Worm (Caenorhabditis elegans) whole organism, L1 larva: ENCODE data around the gene eif-3.L.
"Not testable (repeated sequence)": the region's sequence is repeated elsewhere in the genome, so short reads cannot be mapped to it uniquely, and the experiment has no call there.

Experiments
- C16A3.4 ChIP-seq: fragments of 150-350 bp; optimal IDR thresholded peaks from 2 replicates; lab custom pipeline; 2014; ENCODE audit warnings: missing biosample characterization, missing genetic modification characterization
- Y116A8C.19 ChIP-seq: sonication (generic microtip); optimal IDR thresholded peaks from 2 replicates; lab custom pipeline; 2016; ENCODE audit warnings: missing compliant biosample characterization, missing genetic modification characterization, borderline replicate concordance
- blmp-1 ChIP-seq: fragments of 150-350 bp; optimal IDR thresholded peaks from 2 replicates; lab custom pipeline; 2014; ENCODE audit warnings: missing biosample characterization, missing genetic modification characterization
- ceh-8 ChIP-seq: fragments of 200-800 bp; sonication (Bioruptor generic); optimal IDR thresholded peaks from 2 replicates; lab custom pipeline; 2018; ENCODE audit warnings: mild to moderate bottlenecking, missing genetic modification characterization, moderate library complexity, missing compliant biosample characterization
- ces-1 ChIP-seq: fragments of 150-350 bp; optimal IDR thresholded peaks from 2 replicates; lab custom pipeline; 2014; ENCODE audit warnings: missing biosample characterization, missing genetic modification reagents, missing genetic modification characterization
- dpl-1 ChIP-seq, 3 experiments: fragments of 150-350 bp in 2 of 3; sonication (generic microtip) in 1 of 3; optimal IDR thresholded peaks; 2 replicates each; lab custom pipeline; 2014 to 2017; ENCODE audit warnings: missing biosample characterization in 3 of 3, missing genetic modification characterization in 3 of 3, missing genetic modification reagents in 3 of 3
- efl-1 ChIP-seq, 4 experiments: fragments of 150-350 bp; optimal IDR thresholded peaks in 3 of 4; peaks in 1 of 4; 1 replicate in 1 of 4; 2 replicates in 3 of 4; lab custom pipeline; 2014; ENCODE audit warnings: missing biosample characterization in 2 of 4, missing genetic modification characterization in 2 of 4, missing genetic modification reagents in 2 of 4
- egl-27 ChIP-seq, 2 experiments: fragments of 150-350 bp in 1 of 2; sonication (generic microtip); optimal IDR thresholded peaks; 3 replicates each; lab custom pipeline; 2017 to 2018; ENCODE audit warnings: missing biosample characterization in 2 of 2, missing genetic modification characterization in 2 of 2, missing genetic modification reagents in 2 of 2
- elt-2 ChIP-seq: sonication (generic microtip); optimal IDR thresholded peaks from 2 replicates; lab custom pipeline; 2016; ENCODE audit warnings: missing genetic modification characterization, mild to moderate bottlenecking, inconsistent platforms, missing compliant biosample characterization, missing genetic modification reagents
- elt-3 ChIP-seq, 6 experiments: fragments of 150-350 bp in 1 of 6; sonication (generic microtip); optimal IDR thresholded peaks; 2 replicates each; lab custom pipeline; 2017 to 2018; ENCODE audit warnings: missing biosample characterization in 6 of 6, missing genetic modification characterization in 6 of 6, inconsistent platforms in 1 of 6
- ets-5 ChIP-seq: fragments of 200-800 bp; sonication (Bioruptor generic); IDR thresholded peaks from 2 replicates; pipeline ENCODE4 v1.3.6; 2022; ENCODE audit warnings: missing genetic modification characterization, missing compliant biosample characterization
- fkh-8 ChIP-seq: sonication (generic microtip); optimal IDR thresholded peaks from 2 replicates; lab custom pipeline; 2016; ENCODE audit warnings: mild to moderate bottlenecking, missing genetic modification characterization, missing compliant biosample characterization
- grh-1 ChIP-seq: fragments of 200-800 bp; sonication (Bioruptor generic); IDR thresholded peaks from 2 replicates; pipeline ENCODE4 v1.3.6; 2022; ENCODE audit warnings: missing genetic modification reagents, missing genetic modification characterization, missing compliant biosample characterization
- hlh-17 ChIP-seq: fragments of 200-800 bp; sonication (Bioruptor generic); optimal IDR thresholded peaks from 2 replicates; lab custom pipeline; 2018; ENCODE audit warnings: missing genetic modification characterization, mild to moderate bottlenecking, missing compliant biosample characterization, moderate library complexity, borderline replicate concordance
- hlh-4 ChIP-seq: sonication (generic microtip); optimal IDR thresholded peaks from 2 replicates; lab custom pipeline; 2016; ENCODE audit warnings: mild to moderate bottlenecking, missing genetic modification characterization, missing compliant biosample characterization
- hpl-2 ChIP-seq: fragments of 150-350 bp; optimal IDR thresholded peaks from 2 replicates; lab custom pipeline; 2014; ENCODE audit warnings: missing biosample characterization, missing genetic modification reagents, missing genetic modification characterization
- lin-13 ChIP-seq: fragments of 150-350 bp; optimal IDR thresholded peaks from 2 replicates; lab custom pipeline; 2014; ENCODE audit warnings: missing biosample characterization, missing genetic modification reagents, missing genetic modification characterization
- lin-35 ChIP-seq, 2 experiments: fragments of 150-350 bp; optimal IDR thresholded peaks; 2 replicates each; lab custom pipeline; 2014; ENCODE audit warnings: missing biosample characterization in 2 of 2, missing genetic modification characterization in 2 of 2, missing genetic modification reagents in 2 of 2
- lsy-2 ChIP-seq, 2 experiments: fragments of 150-350 bp; optimal IDR thresholded peaks; 2 replicates each; lab custom pipeline; 2014; ENCODE audit warnings: missing biosample characterization in 2 of 2, missing genetic modification characterization in 2 of 2
- mdl-1 ChIP-seq, 2 experiments: fragments of 150-350 bp; optimal IDR thresholded peaks; 2 replicates each; lab custom pipeline; 2014 to 2017; ENCODE audit warnings: missing biosample characterization in 2 of 2, missing genetic modification characterization in 2 of 2, inconsistent platforms in 1 of 2
- nhr-19 ChIP-seq: fragments of 200-800 bp; sonication (Bioruptor generic); conservative IDR thresholded peaks from 2 replicates; pipeline ENCODE4 v1.3.6; 2022; ENCODE audit warnings: missing genetic modification characterization, missing compliant biosample characterization
- nhr-237 ChIP-seq: fragments of 150-350 bp; optimal IDR thresholded peaks from 2 replicates; lab custom pipeline; 2014; ENCODE audit warnings: missing biosample characterization, missing genetic modification characterization
- nhr-47 ChIP-seq: sonication (generic microtip); optimal IDR thresholded peaks from 2 replicates; lab custom pipeline; 2016; ENCODE audit warnings: mild to moderate bottlenecking, missing genetic modification characterization, moderate library complexity, missing compliant biosample characterization
- nhr-77 ChIP-seq: fragments of 150-350 bp; optimal IDR thresholded peaks from 2 replicates; lab custom pipeline; 2014; ENCODE audit warnings: missing biosample characterization, missing genetic modification characterization
- nhr-85 ChIP-seq: sonication (generic microtip); peaks from one replicate; lab custom pipeline; 2016; ENCODE audit warnings: missing genetic modification characterization, inconsistent platforms, missing compliant biosample characterization
- nhr-90 ChIP-seq: sonication (generic microtip); optimal IDR thresholded peaks from 2 replicates; lab custom pipeline; 2016; ENCODE audit warnings: mild to moderate bottlenecking, missing genetic modification characterization, missing compliant biosample characterization; ENCODE audit not compliant: poor library complexity
- pag-3 ChIP-seq: sonication (generic microtip); optimal IDR thresholded peaks from 2 replicates; lab custom pipeline; 2017; ENCODE audit warnings: missing genetic modification characterization, mild to moderate bottlenecking, missing compliant biosample characterization, antibody characterized with exemption, borderline replicate concordance; ENCODE audit not compliant: insufficient read depth
- rnt-1 ChIP-seq: sonication (generic microtip); optimal IDR thresholded peaks from 2 replicates; lab custom pipeline; 2016; ENCODE audit warnings: mild to moderate bottlenecking, missing genetic modification characterization, moderate library complexity, missing compliant biosample characterization
- sptf-1 ChIP-seq: fragments of 150-350 bp; optimal IDR thresholded peaks from 2 replicates; lab custom pipeline; 2014; ENCODE audit warnings: missing biosample characterization, missing genetic modification characterization
- sup-37 ChIP-seq: fragments of 200-800 bp; sonication (Bioruptor generic); optimal IDR thresholded peaks from 2 replicates; lab custom pipeline; 2018; ENCODE audit warnings: mild to moderate bottlenecking, missing genetic modification characterization, missing compliant biosample characterization
- unc-130 ChIP-seq: fragments of 150-350 bp; optimal IDR thresholded peaks from 2 replicates; lab custom pipeline; 2017; ENCODE audit warnings: missing biosample characterization, missing genetic modification characterization, inconsistent platforms
- unc-30 ChIP-seq: sonication (generic microtip); optimal IDR thresholded peaks from 2 replicates; lab custom pipeline; 2017; ENCODE audit warnings: missing biosample characterization, missing genetic modification characterization
- unc-62 ChIP-seq: fragments of 150-350 bp; optimal IDR thresholded peaks from 2 replicates; lab custom pipeline; 2014; ENCODE audit warnings: missing biosample characterization, missing genetic modification reagents, missing genetic modification characterization
- vab-15 ChIP-seq: sonication (generic microtip); optimal IDR thresholded peaks from 2 replicates; lab custom pipeline; 2017; ENCODE audit warnings: missing genotype, mild to moderate bottlenecking, missing genetic modification characterization, missing compliant biosample characterization
- xbp-1 ChIP-seq: sonication (generic microtip); optimal IDR thresholded peaks from 2 replicates; lab custom pipeline; 2016; ENCODE audit warnings: missing genetic modification characterization, missing compliant biosample characterization
- ztf-4 ChIP-seq: fragments of 150-350 bp; optimal IDR thresholded peaks from 2 replicates; lab custom pipeline; 2014; ENCODE audit warnings: missing biosample characterization, missing genetic modification characterization

The eif-3.L gene

DNA sequence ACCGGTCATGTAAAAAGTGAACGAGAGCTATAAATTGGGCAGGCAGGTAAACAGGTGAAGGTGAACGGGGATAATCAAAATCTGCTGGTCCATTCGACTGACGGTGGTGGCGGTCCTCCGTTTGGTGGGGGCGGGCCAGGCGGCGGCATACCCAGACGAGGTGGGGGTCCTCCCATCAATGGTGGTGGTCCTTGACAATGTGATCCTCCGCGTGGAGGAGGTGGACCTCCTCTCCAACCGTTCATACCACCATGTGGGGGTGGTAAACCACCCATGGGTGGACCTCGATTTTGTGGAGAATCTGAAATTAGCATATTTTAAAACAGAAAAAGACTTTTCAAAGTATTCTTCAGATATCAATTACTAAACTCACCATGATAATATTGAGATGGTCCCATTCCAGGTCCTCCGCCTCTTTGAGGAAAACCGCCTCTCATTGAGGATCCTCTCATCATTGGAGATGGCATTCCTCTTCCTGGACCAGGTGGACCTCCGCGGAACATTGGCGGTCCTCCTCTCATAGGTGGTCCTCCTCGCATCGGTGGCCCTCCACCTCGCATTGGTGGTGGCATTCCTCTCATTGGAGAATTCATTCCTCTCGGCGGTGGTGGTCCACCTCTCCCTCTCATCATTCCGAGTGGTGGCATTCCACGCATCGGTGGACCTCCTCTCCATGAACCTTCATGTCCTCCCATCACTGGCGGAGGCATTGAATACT is 18.2 kb upstream of the eif-3.L start:
- TF ChIP-seq ets-5 (GFP tag; lab: Robert Waterston, UW) (no peak), sptf-1 (tag; lab: Kevin White, UChicago) (no peak)

- no peak for TF ChIP-seq ceh-8
- peak; percentile 42 for TF ChIP-seq nhr-85
Observed at ce11 chrII:5638059-5638458, 15.8 kb upstream of the eif-3.L start, which contains the start of gene F59E12.3. TSS of gene F59E12.3 (plus strand) at chrII:5638359.

- TF ChIP-seq hlh-17 (GFP tag; lab: Kevin White, UChicago) = no peak
- no peak for TF ChIP-seq nhr-90
- no peak for TF ChIP-seq xbp-1 (tag; lab: Kevin White, UChicago)
- TF ChIP-seq nhr-19 (GFP tag; lab: Robert Waterston, UW) = no peak
- TF ChIP-seq elt-3 (tag; optimal IDR thresholded peaks at IDR 0.05; lab: Kevin White, UChicago) = no peak
- TF ChIP-seq nhr-237 = no peak
- TF ChIP-seq mdl-1 (tag; optimal IDR thresholded peaks at IDR 0.05; lab: Kevin White, UChicago) = no peak
- no peak for TF ChIP-seq ces-1 (GFP tag; lab: Kevin White, UChicago)
- TF ChIP-seq elt-2 (tag; lab: Kevin White, UChicago) = no peak
- no peak for TF ChIP-seq nhr-47
- TF ChIP-seq hpl-2 (GFP tag; lab: Kevin White, UChicago) = no peak
- TF ChIP-seq lin-13 = no peak
- TF ChIP-seq Y116A8C.19 = no peak
- TF ChIP-seq unc-130 (tag; lab: Kevin White, UChicago) = no peak
- no peak for TF ChIP-seq egl-27 (tag; optimal IDR thresholded peaks at IDR 0.05; lab: Kevin White, UChicago)
- TF ChIP-seq, all 84 proteins: peak for 0
Observed at ce11 chrII:5636826-5637225, 14.5 kb upstream of the eif-3.L start, which contains the start of gene F59E12.8. TSS of gene F59E12.8 (minus strand) at chrII:5636926.

DNA sequence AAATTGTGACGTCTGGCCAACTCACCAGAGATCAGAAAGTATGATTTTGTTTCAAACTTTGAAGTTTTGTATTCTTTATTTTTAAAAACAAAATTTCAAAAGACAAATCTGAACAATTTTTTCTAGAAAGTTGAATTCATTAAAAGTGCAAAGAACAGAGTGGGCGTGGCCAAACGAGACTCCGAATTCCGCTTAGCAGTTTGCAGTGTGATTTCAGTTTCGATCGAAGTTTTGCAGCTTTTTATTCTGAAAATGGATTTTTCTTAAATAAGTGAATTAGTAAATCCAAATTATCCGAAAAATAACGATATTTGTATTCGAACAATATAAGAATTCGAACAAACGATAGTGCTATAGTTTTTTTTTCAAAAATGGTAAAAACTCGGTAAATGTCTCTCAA is 11.2 kb upstream of the eif-3.L start:
- TF ChIP-seq efl-1 (optimal IDR thresholded peaks at IDR 0.05; lab: Kevin White, UChicago) (no peak), efl-1 (GFP tag; optimal IDR thresholded peaks at IDR 0.05 in 1 of 2; lab: Kevin White, UChicago) (peak in 1 of 2 experiments; percentile 54), lsy-2 (tag; optimal IDR thresholded peaks at IDR 0.05; lab: Kevin White, UChicago) (peak in 1 of 2 experiments; percentile 52), sup-37 (GFP tag; lab: Kevin White, UChicago) (no peak), dpl-1 (GFP tag; optimal IDR thresholded peaks at IDR 0.05; lab: Kevin White, UChicago) (peak in 1 of 3 experiments; percentile 30), blmp-1 (peak; percentile 12), lin-35 (GFP tag; optimal IDR thresholded peaks at IDR 0.05; lab: Kevin White, UChicago) (peak in 1 of 2 experiments; percentile 5), nhr-85 (no peak)

- not testable (repeated sequence) for TF ChIP-seq unc-62; rnt-1 (tag; lab: Kevin White, UChicago); C16A3.4 (tag; lab: Kevin White, UChicago)
Observed at ce11 chrII:5630851-5631401, 8.6 kb upstream of the eif-3.L start, which contains the start of the genes F59E12.6 and npl-4.1. TSS of gene F59E12.6 (minus strand) at chrII:5630951. TSS of gene npl-4.1 (plus strand) at chrII:5631351.

DNA sequence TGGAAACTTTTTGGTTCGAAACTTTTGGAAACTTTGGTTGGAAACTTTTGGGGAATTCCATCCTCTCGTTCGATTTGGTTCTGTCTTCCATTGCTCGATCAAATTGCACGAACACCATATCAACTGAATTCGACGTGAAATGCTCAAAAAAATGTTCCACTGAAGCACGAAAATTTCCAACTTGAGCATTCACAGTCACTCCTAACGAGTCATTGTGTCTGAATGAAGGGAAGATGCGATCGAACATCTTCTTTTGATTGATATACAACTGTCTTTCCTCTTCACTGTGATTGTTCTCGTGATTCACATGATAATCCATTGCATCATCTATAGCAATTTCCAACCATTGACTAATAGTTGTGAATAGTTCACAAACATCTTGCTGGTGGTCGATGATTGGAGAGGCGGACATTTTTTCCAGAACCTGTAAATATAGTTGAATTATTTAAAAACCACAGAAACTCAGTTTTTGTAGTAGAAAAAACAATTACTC is 6.1 kb upstream of the eif-3.L start, which contains the start of gene F59E12.15:
F59E12.15 (minus strand) TSS at position 51 of the 493 bp plus-strand sequence.
- TF ChIP-seq grh-1 (GFP tag; lab: Robert Waterston, UW) = no peak
- no peak for TF ChIP-seq unc-30 (tag; lab: Kevin White, UChicago)
- TF ChIP-seq hlh-4 = no peak
- no peak for TF ChIP-seq ztf-4
- TF ChIP-seq xbp-1 (tag; lab: Kevin White, UChicago) = no peak
- TF ChIP-seq fkh-8 = no peak
- TF ChIP-seq egl-27 (tag; optimal IDR thresholded peaks at IDR 0.05; lab: Kevin White, UChicago) = no peak
- TF ChIP-seq pag-3 (tag; lab: Kevin White, UChicago) = no peak
- no peak for TF ChIP-seq nhr-77 (tag; lab: Kevin White, UChicago)
- TF ChIP-seq vab-15 (tag; lab: Kevin White, UChicago) = no peak
